Worm (Caenorhabditis elegans): Measurements from ENCODE around the gene nas-31.

DNA sequence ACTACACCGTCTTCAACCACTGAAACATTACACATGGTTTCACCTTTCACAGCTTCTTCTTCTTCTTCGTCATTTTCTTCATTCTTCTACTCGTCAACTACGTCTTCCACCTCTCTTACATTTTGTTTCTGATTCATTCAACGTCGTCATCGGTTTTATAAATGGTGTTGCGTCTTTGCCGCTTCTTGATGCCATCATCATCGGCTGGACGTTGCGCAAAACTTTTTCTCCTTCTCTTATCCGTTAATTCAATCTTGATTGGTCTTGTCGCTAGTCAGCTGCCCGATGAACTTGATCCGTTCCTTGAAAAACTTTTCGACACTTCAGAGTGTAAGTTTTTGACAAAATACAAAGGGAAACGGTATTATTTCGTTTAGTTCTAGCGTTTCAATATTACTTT, 23.0 kb downstream of the nas-31 start:
- TF ChIP-seq F57A8.1 (GFP tag; optimal IDR thresholded peaks at IDR 0.05) (no peak), T26A5.8 (tag; optimal IDR thresholded peaks at IDR 0.05) (no peak)

All from whole organism, young adult.